Fruit fly (Drosophila melanogaster) whole organism: Measurements from ENCODE around the gene Paf-AHalpha.
A peak's percentile ranks its signal among the peaks of the same experiment; 100 is the strongest.
"Not testable (repeated sequence)": the region's sequence is repeated elsewhere in the genome, so short reads cannot be mapped to it uniquely, and the experiment has no call there.

Experiments
- CG8478 ChIP-seq: fragments of >200 bp; optimal IDR thresholded peaks from 2 replicates; lab custom pipeline; 2018; ENCODE audit warnings: inconsistent platforms
- Dll ChIP-seq: fragments of >200 bp; optimal IDR thresholded peaks from 2 replicates; lab custom pipeline; 2017
- EcR ChIP-seq, 2 experiments: fragments of >200 bp; optimal IDR thresholded peaks; 2 replicates each; lab custom pipeline; 2017; ENCODE audit warnings: missing biosample characterization in 2 of 2, missing genetic modification characterization in 2 of 2, missing genetic modification reagents in 2 of 2
- pan ChIP-seq: fragments of >200 bp; optimal IDR thresholded peaks from 2 replicates; lab custom pipeline; 2017
- psq ChIP-seq: fragments of >200 bp; optimal IDR thresholded peaks from 2 replicates; lab custom pipeline; 2017
- usp ChIP-seq: fragments of >200 bp; optimal IDR thresholded peaks from 2 replicates; lab custom pipeline; 2017; ENCODE audit warnings: missing biosample characterization, missing genetic modification characterization, mixed read lengths

The Paf-AHalpha gene

DNA sequence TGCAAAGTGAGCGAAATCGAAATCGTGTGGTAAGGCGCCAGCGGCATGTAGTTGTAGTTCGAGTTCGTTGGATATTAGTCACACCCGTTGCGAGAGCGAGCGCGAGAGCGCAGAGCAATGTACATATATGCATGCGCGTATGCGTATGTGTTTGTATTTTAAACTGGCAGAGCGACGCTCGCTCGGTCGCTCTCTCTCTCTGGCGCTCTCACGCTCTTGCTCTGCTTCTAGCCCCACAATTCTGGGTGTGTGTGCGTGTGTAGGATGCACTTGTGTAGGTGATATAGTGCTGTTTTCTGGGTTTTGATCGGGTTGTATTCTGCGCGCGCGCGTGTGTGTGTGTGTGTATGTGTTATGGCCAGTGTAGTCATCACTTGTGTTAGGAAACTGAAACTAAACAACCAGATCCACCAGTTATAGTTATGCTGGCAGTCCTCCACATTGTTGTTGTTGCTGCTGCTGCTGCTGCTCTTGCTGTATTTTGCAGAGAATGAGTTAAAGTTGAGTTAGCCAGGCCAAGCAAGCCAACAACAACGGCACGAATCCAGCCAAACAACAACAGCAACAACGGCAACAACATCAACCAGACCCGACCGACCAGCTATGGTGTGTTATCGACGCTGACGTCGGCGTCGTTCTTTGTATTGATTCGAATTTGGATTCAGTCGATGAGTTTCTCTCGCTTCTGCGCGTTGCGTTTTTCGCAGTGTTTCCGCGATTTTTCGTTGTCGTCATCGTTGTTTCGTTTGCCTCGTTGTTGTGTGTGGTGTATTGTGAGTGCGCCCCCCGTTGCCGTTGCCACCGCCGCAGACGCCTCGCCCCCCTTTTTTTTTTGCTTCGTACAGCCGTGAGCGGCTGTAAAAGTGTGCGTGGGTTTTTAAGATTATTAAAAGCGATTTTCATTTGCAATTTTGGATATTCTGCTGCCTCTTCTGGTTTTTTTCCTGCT lies 26.6 kb upstream of the Paf-AHalpha start:
- TF ChIP-seq CG8478: peak; percentile 42
- TF ChIP-seq pan: no peak
- TF ChIP-seq usp (GFP tag; lab: Kevin White, UChicago): no peak
- TF ChIP-seq EcR (GFP tag; optimal IDR thresholded peaks at IDR 0.05; lab: Kevin White, UChicago): no peak
- TF ChIP-seq Dll (lab: Kevin White, UChicago): no peak

DNA sequence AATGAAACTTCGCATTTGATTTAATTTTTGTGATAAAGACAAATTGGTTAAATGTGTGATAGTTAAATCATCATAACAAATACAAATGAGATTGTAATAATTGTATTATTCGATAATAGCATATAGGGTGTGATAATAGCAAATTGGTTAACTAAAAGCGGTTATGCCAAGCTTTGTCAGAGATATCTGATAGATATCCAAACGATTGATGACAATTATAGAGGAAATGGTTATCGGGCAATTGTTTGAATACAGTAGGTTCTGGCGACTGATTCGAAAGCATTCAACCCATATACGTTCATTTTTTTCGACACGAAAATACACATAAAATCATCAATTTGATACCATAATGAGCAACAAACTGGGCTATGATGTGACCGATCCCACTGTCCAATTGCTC lies 23.9 kb upstream of the Paf-AHalpha start, which contains the start of gene CG8509:
CG8509 (plus strand) TSS at position 301 of the 400 bp plus-strand sequence.
- TF ChIP-seq pan: no peak

DNA sequence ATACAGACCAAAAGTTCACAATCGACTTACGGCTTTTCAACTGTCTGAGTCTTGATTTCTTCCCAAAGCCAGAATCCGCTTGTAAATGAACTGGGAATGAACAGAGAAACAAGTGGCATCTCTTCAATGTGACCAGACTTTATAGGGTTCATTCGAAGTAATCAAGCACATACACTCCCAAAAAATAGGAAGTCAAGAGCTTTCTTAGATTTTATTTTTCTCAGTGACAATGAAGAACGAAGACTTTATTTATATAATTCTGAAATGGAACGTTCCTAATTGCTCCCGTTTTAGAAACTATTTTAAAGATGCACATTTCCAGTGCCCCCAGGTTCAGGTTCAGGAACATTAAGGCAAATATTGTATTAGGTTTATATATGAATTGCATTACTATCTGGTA lies 22.5 kb upstream of the Paf-AHalpha start:
- TF ChIP-seq CG8478: no peak
- no peak for TF ChIP-seq psq (lab: Kevin White, UChicago)
- no peak for TF ChIP-seq EcR (GFP tag; optimal IDR thresholded peaks at IDR 0.05; lab: Kevin White, UChicago)
- TF ChIP-seq Dll (lab: Kevin White, UChicago): no peak
- TF ChIP-seq pan: no peak
- TF ChIP-seq usp (GFP tag; lab: Kevin White, UChicago): no peak

DNA sequence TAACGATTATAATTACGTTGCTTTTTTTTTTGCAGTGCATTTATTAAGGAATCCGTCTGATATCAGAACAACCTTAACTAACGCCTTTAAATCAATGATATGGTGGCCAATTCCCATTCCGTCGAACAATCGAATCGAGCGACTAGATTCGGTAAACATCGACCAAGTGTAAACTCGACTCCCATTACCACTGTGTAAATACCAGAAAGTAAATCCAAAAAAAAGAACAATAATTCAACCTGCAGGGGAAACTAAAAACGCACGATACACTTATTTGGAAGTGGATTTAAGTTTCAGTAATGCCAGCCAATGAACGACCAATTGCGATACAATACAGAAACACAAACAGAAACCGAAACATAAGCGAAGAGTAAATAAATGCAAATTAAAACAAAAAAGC lies 20.1 kb upstream of the Paf-AHalpha start:
- TF ChIP-seq psq (lab: Kevin White, UChicago) (no peak), Dll (lab: Kevin White, UChicago) (no peak), EcR (GFP tag; optimal IDR thresholded peaks at IDR 0.05; lab: Kevin White, UChicago) (no peak), CG8478 (no peak), pan (no peak), usp (GFP tag; lab: Kevin White, UChicago) (no peak)

DNA sequence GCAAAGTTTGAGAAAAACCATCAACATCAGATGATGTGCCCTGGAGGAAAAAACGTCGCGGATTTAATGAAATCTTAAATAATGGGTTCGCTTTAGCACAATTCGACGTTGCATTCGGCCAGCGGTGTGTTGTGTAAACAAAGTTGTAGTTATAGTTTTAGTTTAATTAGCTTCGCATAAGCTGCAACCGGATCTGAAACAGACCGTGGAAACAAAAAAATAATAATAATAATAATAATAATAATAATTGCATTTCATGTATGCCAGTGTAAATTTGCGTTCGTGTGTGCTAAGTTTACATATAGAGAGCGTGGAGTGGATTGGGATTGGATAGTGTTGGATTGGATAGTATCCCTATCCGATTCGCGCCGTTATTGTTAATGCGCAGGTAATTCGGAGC lies 19.4 kb upstream of the Paf-AHalpha start:
- TF ChIP-seq psq (lab: Kevin White, UChicago): no peak
- no peak for TF ChIP-seq EcR (GFP tag; optimal IDR thresholded peaks at IDR 0.05; lab: Kevin White, UChicago)

DNA sequence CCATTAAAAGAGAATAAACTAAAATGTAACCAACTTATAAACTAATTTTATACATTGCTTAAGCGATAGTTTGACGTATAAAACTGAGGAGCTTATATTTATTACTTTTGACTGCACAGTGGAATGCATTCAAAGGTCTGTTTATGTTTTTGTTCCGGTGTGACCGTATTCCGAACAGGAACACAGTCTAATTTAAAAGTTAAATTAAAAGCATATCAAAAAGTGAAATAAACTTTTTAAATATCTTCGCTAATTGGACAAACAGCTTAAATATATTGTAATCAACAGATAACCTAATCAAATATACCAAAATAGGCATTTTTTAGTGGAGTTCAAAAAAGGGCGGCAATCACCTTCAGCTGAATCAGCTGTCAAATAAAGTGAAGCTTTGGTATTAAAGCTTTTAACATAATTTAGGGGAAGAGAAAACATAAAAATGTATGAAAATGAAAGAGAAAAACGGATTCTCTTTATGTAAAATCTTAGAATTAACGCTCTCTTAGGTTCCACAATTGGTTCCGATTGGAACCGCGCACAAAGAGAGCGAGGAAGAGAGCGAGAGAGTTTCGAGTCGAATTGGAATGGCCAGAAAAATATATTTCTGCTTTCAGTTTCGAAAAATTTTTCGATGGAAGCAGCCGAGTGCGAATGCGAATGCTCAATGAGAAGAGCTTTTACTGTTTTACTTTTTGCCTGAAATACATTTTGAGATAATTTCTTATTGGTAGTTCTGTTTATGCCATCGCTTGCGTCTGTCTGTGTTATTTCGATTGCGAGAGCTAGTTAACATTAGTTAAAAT lies 18.6 kb upstream of the Paf-AHalpha start, which contains the start of the genes PGRP-LE and sd:
PGRP-LE (minus strand) TSS at position 117 of the 800 bp plus-strand sequence.
sd (plus strand) TSS at position 607 of the 800 bp plus-strand sequence.
- TF ChIP-seq EcR (GFP tag; optimal IDR thresholded peaks at IDR 0.05; lab: Kevin White, UChicago) (no peak), CG8478 (no peak), psq (lab: Kevin White, UChicago) (no peak), usp (GFP tag; lab: Kevin White, UChicago) (no peak), pan (no peak), Dll (lab: Kevin White, UChicago) (no peak)

DNA sequence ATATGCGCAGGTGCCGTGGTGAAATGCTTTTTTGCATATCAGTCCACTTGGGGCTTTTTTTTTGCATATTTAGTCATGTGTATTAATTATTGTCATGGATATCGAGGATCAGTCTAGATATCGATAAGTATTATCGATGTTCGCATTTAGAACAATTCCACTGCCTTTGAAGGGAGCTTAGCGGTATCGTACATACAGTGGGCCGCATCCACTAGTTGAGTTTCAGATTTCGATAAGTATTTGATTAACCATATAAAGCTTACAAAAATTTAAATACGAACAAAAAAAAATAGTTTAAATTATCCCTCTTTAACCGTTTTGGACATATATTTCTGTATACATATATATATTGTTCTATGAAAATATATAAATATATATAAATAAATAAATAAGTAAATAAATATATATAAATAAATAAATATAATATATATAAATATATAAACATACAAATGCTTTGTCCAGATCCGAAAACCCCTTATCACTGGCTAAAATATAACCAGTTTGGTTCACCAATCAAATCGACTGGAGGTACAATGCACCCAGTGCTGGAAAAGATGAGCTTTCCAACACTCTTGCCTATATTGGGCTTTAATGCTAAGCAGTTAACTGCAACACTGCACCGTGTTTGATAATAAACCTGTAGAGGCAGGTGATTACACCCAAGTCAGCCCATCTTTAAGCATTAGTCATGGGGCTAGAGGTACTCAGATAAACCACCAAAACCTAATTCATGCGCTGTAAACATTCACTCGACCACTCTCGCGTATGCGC lies 17.7 kb upstream of the Paf-AHalpha start:
- TF ChIP-seq pan: no peak
- no peak for TF ChIP-seq usp (GFP tag; lab: Kevin White, UChicago)
- no peak for TF ChIP-seq EcR (GFP tag; optimal IDR thresholded peaks at IDR 0.05; lab: Kevin White, UChicago)
- TF ChIP-seq psq (lab: Kevin White, UChicago): no peak
- TF ChIP-seq CG8478: no peak
- TF ChIP-seq Dll (lab: Kevin White, UChicago): no peak

DNA sequence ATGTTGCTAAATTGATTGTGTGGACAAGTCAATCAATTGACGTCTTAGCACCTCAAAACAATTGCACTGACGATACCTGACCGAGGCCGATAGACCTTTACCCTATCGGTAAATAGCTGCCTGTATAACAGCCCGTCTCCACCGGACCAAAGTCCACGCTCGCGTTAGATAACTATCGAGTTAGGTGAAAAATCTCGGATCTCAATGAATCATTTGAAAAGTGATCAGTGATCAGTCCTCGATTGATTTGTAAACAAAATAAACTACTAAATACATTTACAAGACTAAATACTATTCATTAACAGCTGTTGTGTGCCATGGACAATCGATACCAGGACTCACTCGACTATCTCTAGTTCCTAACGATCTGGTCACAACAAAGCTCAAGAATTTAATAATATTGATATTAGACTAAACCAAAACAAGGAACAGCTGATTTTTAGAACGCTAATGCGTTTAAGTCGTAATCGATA lies 13.7 kb upstream of the Paf-AHalpha start, which contains the start of the genes sordd2 and CG15602:
sordd2 (minus strand) TSS at position 78 of the 473 bp plus-strand sequence.
CG15602 (plus strand) TSS at position 342 of the 473 bp plus-strand sequence.
- TF ChIP-seq usp (GFP tag; lab: Kevin White, UChicago); pan; psq (lab: Kevin White, UChicago): not testable (repeated sequence)

DNA sequence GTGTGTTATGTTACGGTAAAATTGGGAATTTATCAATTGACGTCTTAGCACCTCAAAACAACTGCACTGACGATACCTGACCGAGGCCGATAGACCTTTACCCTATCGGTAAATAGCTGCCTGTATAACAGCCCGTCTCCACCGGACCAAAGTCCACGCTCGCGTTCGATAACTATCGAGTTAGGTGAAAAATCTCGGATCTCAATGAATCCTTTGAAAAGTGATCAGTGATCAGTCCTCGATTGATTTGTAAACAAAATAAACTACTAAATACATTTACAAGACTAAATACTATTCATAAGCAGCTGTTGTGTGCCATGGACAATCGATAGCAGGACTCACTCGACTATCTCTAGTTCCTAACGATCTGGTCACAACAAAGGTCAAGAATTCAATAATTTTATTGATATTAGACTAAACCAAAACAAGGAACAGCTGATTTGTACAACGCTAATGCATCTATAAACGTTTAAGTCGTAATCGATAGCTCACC lies 10.6 kb upstream of the Paf-AHalpha start, which contains the start of gene sordd1:
sordd1 (minus strand) TSS at position 78 of the 493 bp plus-strand sequence.
- not testable (repeated sequence) for TF ChIP-seq Dll (lab: Kevin White, UChicago); usp (GFP tag; lab: Kevin White, UChicago); CG8478

DNA sequence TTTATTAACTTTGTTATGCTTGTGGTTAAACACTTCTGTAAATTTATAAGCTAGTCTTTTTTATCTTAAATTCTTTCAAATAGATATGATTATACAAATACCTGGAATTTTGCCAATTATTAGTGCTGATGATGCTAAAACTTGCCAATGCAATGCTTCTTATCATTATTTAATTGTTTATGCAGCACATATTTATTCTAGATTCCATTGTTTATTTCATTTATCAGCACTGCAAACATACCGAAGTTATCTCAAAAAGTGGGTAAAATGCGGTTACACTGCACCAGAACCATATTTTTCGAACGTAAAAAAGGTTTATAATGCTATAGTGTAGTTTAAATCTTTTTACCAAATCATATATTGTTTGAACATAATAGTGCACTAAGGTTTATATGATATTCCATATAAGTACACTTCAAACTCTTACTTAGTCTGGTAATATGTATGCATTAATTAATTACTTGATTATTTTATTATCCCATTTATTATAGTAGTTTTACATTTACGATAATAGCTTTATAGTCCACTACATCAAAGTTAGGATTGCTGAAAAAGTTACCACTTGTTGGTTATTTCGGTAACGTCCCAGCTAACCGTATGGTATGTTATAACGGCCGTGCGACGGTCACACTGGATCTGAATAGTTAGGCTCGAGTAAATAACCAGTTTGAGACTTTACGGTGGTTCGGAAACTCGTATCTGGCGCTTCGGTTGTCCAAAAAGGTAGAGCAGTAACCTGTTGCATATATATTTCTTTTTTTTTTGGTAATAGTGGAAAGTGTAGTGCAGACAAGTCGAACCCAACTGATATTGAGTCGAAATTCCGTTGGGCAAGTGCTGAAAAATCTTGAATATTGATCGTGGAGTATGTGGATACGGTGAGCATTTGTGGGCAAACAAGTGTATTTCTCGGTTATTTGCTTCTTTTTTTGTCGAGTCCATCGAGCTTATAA lies 3.1 kb upstream of the Paf-AHalpha start, which contains the start of gene Rhp:
Rhp (plus strand) TSS at position 663 of the 953 bp plus-strand sequence.
- TF ChIP-seq Dll (lab: Kevin White, UChicago): no peak
